Worm (Caenorhabditis elegans) whole organism, L2 larva: Measurements from ENCODE around the gene pals-30.

Experiments used
- C34F6.9 ChIP-seq: fragments of 150-350 bp; optimal IDR thresholded peaks from 2 replicates; lab custom pipeline; 2014; ENCODE audit warnings: missing biosample characterization, missing genetic modification characterization
- ZK546.5 ChIP-seq: sonication (generic microtip); optimal IDR thresholded peaks from 2 replicates; lab custom pipeline; 2017; ENCODE audit warnings: missing biosample characterization, missing genetic modification characterization
- blmp-1 ChIP-seq: sonication (generic microtip); optimal IDR thresholded peaks from 2 replicates; lab custom pipeline; 2017; ENCODE audit warnings: missing genetic modification characterization, mild to moderate bottlenecking, missing compliant biosample characterization, antibody characterized with exemption, moderate library complexity; ENCODE audit not compliant: insufficient read depth
- lsy-2 ChIP-seq, 2 experiments: fragments of 150-350 bp in 1 of 2; sonication (generic microtip) in 1 of 2; optimal IDR thresholded peaks; 2 replicates each; lab custom pipeline; 2014 to 2017; ENCODE audit warnings: missing biosample characterization in 2 of 2, missing genetic modification characterization in 2 of 2
- nhr-11 ChIP-seq: fragments of 150-350 bp; optimal IDR thresholded peaks from 2 replicates; lab custom pipeline; 2014; ENCODE audit warnings: missing biosample characterization, missing genetic modification characterization
- unc-62 ChIP-seq: fragments of 150-350 bp; optimal IDR thresholded peaks from 2 replicates; lab custom pipeline; 2014; ENCODE audit warnings: missing biosample characterization, missing genetic modification reagents, missing genetic modification characterization

DNA sequence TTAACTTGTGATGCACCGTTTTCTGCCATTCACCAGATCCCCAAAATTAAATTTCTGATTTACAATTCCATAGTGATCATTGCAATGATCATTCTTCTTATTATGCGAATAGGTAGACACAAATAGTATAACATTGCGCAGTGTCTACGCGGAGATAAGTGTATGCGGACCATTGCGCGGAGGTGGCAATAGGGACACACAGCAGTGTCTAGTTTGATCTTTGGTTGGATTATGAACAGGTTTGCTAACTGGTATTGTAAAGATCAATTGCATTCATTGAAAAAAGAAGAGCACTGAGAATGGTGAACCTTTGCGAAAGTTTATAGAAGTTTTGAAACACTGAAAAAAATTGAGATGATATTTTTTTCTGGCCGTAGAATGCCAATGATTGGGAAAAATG lies 47.6 kb upstream of the pals-30 start:
- TF ChIP-seq unc-62 (GFP tag; lab: Kevin White, UChicago) = no peak
- no peak for TF ChIP-seq blmp-1 (tag; lab: Kevin White, UChicago)
- no peak for TF ChIP-seq nhr-11 (tag; lab: Kevin White, UChicago)
- TF ChIP-seq ZK546.5 (tag; lab: Kevin White, UChicago) = no peak
- no peak for TF ChIP-seq lsy-2 (tag; optimal IDR thresholded peaks at IDR 0.05; lab: Kevin White, UChicago)
- no peak for TF ChIP-seq C34F6.9 (tag; lab: Kevin White, UChicago)
